Fruit fly (Drosophila melanogaster) whole organism, adult: Measurements from ENCODE around the gene CG3368.

Experiments
- CG11617 ChIP-seq: fragments of 200-800 bp; sonication (Bioruptor generic); optimal IDR thresholded peaks from 2 replicates; lab custom pipeline; 2017; ENCODE audit warnings: mild to moderate bottlenecking, missing biosample characterization, missing genetic modification reagents, missing genetic modification characterization
- CG12768 ChIP-seq: fragments of 200-800 bp; sonication (Bioruptor generic); optimal IDR thresholded peaks from 2 replicates; lab custom pipeline; 2017; ENCODE audit warnings: missing biosample characterization, missing genetic modification characterization, mild to moderate bottlenecking, moderate library complexity, missing genetic modification reagents
- CG14711 ChIP-seq: fragments of 200-800 bp; sonication (Bioruptor generic); optimal IDR thresholded peaks from 2 replicates; lab custom pipeline; 2018; ENCODE audit warnings: missing biosample characterization, mild to moderate bottlenecking, missing genetic modification characterization, moderate library complexity
- CG1620 ChIP-seq: fragments of 200-800 bp; sonication (Bioruptor generic); optimal IDR thresholded peaks from 2 replicates; lab custom pipeline; 2016; ENCODE audit warnings: missing biosample characterization, missing genetic modification characterization
- CG33017 ChIP-seq: fragments of 200-800 bp; sonication (Bioruptor generic); optimal IDR thresholded peaks from 2 replicates; lab custom pipeline; 2018; ENCODE audit warnings: missing biosample characterization, mild to moderate bottlenecking, missing genetic modification characterization, moderate library complexity
- CG5204 ChIP-seq: fragments of 200-800 bp; sonication (Bioruptor generic); optimal IDR thresholded peaks from 2 replicates; lab custom pipeline; 2016; ENCODE audit warnings: missing biosample characterization, missing genetic modification characterization
- CG7045 ChIP-seq: fragments of 200-800 bp; sonication (Bioruptor generic); optimal IDR thresholded peaks from 2 replicates; lab custom pipeline; 2017; ENCODE audit warnings: missing biosample characterization, mild to moderate bottlenecking, missing genetic modification characterization
- CG7101 ChIP-seq: fragments of 200-800 bp; sonication (Bioruptor generic); optimal IDR thresholded peaks from 2 replicates; lab custom pipeline; 2018; ENCODE audit warnings: missing biosample characterization, mild to moderate bottlenecking, missing genetic modification characterization, moderate library complexity
- Clk ChIP-seq: fragments of 200-800 bp; sonication (Bioruptor generic); optimal IDR thresholded peaks from 2 replicates; lab custom pipeline; 2017; ENCODE audit warnings: missing biosample characterization, missing genetic modification characterization
- Crg-1 ChIP-seq: fragments of 200-800 bp; sonication (Bioruptor generic); optimal IDR thresholded peaks from 2 replicates; lab custom pipeline; 2016; ENCODE audit warnings: missing biosample characterization, missing genetic modification characterization
- Hr96 ChIP-seq: fragments of 200-800 bp; sonication (Bioruptor generic); optimal IDR thresholded peaks from 2 replicates; lab custom pipeline; 2016; ENCODE audit warnings: missing biosample characterization, missing genetic modification characterization
- Mnt ChIP-seq: fragments of 200-800 bp; sonication (Bioruptor generic); optimal IDR thresholded peaks from 2 replicates; lab custom pipeline; 2016; ENCODE audit warnings: missing biosample characterization, mild to moderate bottlenecking, missing genetic modification characterization
- bab1 ChIP-seq: fragments of 200-800 bp; sonication (Bioruptor generic); optimal IDR thresholded peaks from 3 replicates; lab custom pipeline; 2019; ENCODE audit warnings: missing biosample characterization, mild to moderate bottlenecking, missing genetic modification characterization, moderate library complexity
- cic ChIP-seq: fragments of 200-800 bp; sonication (Bioruptor generic); optimal IDR thresholded peaks from 2 replicates; lab custom pipeline; 2017; ENCODE audit warnings: missing biosample characterization, mild to moderate bottlenecking, missing genetic modification characterization, moderate library complexity
- cnc ChIP-seq, 2 experiments: fragments of >200 bp; optimal IDR thresholded peaks; 2 replicates each; lab custom pipeline; 2017
- kay ChIP-seq: fragments of 200-800 bp; sonication (Bioruptor generic); peaks from one replicate; lab custom pipeline; 2016; ENCODE audit warnings: missing biosample characterization, missing genetic modification characterization, borderline replicate concordance
- ovo ChIP-seq: fragments of 200-800 bp; sonication (Bioruptor generic); optimal IDR thresholded peaks from 2 replicates; lab custom pipeline; 2016; ENCODE audit warnings: missing biosample characterization, missing genetic modification characterization
- pad ChIP-seq: fragments of 200-800 bp; sonication (Bioruptor generic); optimal IDR thresholded peaks from 3 replicates; lab custom pipeline; 2017; ENCODE audit warnings: missing biosample characterization, missing genetic modification characterization, mild to moderate bottlenecking, moderate library complexity, missing genetic modification reagents
- tj ChIP-seq: fragments of 200-800 bp; sonication (Bioruptor generic); optimal IDR thresholded peaks from 3 replicates; lab custom pipeline; 2017; ENCODE audit warnings: missing biosample characterization, mild to moderate bottlenecking, missing genetic modification characterization, moderate library complexity
- toe ChIP-seq: fragments of 200-800 bp; sonication (Bioruptor generic); optimal IDR thresholded peaks from 2 replicates; lab custom pipeline; 2016; ENCODE audit warnings: missing biosample characterization, missing genetic modification characterization

Gene CG3368

dm6 chr3R:27283645-27284044, at the start of gene CG3368:
CG3368 (plus strand) TSS chr3R:27283780.
- TF ChIP-seq Mnt (peak; percentile 54), CG5204 (no peak), CG14711 (tag; lab: Kevin White, UChicago) (no peak), CG1620 (GFP tag; lab: Kevin White, UChicago) (no peak)

- TF ChIP-seq Mnt (no peak), CG7101 (tag; lab: Kevin White, UChicago) (no peak), CG11617 (GFP tag; lab: Kevin White, UChicago) (no peak)
Measured at dm6 chr3R:27237980-27238379, 45.6 kb upstream of the CG3368 start.

- TF ChIP-seq cnc (optimal IDR thresholded peaks at IDR 0.05; lab: Kevin White, UChicago): no peak
- TF ChIP-seq CG1620 (GFP tag; lab: Kevin White, UChicago): peak; percentile 30
- TF ChIP-seq tj (GFP tag; lab: Kevin White, UChicago): no peak
- TF ChIP-seq CG12768: no peak
- peak; percentile 34 for TF ChIP-seq Mnt
- TF ChIP-seq toe: no peak
- no peak for TF ChIP-seq CG33017 (tag; lab: Kevin White, UChicago)
- TF ChIP-seq Hr96 (GFP tag; lab: Kevin White, UChicago): no peak
- TF ChIP-seq kay: no peak
- TF ChIP-seq CG14711 (tag; lab: Kevin White, UChicago): peak; percentile 55
- TF ChIP-seq cic (GFP tag; lab: Kevin White, UChicago): peak; percentile 6
- peak; percentile 38 for TF ChIP-seq Crg-1
- no peak for TF ChIP-seq CG7101 (tag; lab: Kevin White, UChicago)
- TF ChIP-seq pad: peak; percentile 5
- TF ChIP-seq CG11617 (GFP tag; lab: Kevin White, UChicago): no peak
- no peak for TF ChIP-seq Clk (GFP tag; lab: Kevin White, UChicago)
- TF ChIP-seq bab1 (GFP tag; lab: Kevin White, UChicago): peak; percentile 24
- TF ChIP-seq CG5204: no peak
- TF ChIP-seq ovo (GFP tag; lab: Kevin White, UChicago): no peak
- TF ChIP-seq CG7045 (GFP tag; lab: Kevin White, UChicago): no peak
Measured at dm6 chr3R:27238438-27239301, 44.9 kb upstream of the CG3368 start, which contains the start of the genes CG31064 and PolA2. CG31064 (minus strand) TSS chr3R:27239085. PolA2 (plus strand) TSS chr3R:27239163.

dm6 chr3R:27240967-27241366, 42.6 kb upstream of the CG3368 start, which contains the start of gene CG17991:
CG17991 (plus strand) TSS chr3R:27241267.
- TF ChIP-seq pad (no peak), toe (no peak), tj (GFP tag; lab: Kevin White, UChicago) (no peak), CG14711 (tag; lab: Kevin White, UChicago) (no peak)

- TF ChIP-seq tj (GFP tag; lab: Kevin White, UChicago) (no peak), ovo (GFP tag; lab: Kevin White, UChicago) (peak; percentile 91), CG7045 (GFP tag; lab: Kevin White, UChicago) (no peak), pad (peak; percentile 18)
Measured at dm6 chr3R:27244412-27244741, 39.2 kb upstream of the CG3368 start.

dm6 chr3R:27244742-27245400, 38.7 kb upstream of the CG3368 start, which contains the start of gene CG18766:
CG18766 (minus strand) TSS chr3R:27245249.
- TF ChIP-seq Clk (GFP tag; lab: Kevin White, UChicago): no peak
- TF ChIP-seq ovo (GFP tag; lab: Kevin White, UChicago): peak; percentile 57
- peak; percentile 36 for TF ChIP-seq CG1620 (GFP tag; lab: Kevin White, UChicago)
- TF ChIP-seq Crg-1: no peak
- TF ChIP-seq Mnt: peak; percentile 35
- TF ChIP-seq cic (GFP tag; lab: Kevin White, UChicago): peak; percentile 60
- TF ChIP-seq CG12768: peak; percentile 30
- peak; percentile 30 for TF ChIP-seq pad
- peak; percentile 31 for TF ChIP-seq Hr96 (GFP tag; lab: Kevin White, UChicago)
- TF ChIP-seq tj (GFP tag; lab: Kevin White, UChicago): no peak
- no peak for TF ChIP-seq cnc (optimal IDR thresholded peaks at IDR 0.05; lab: Kevin White, UChicago)

- no peak for TF ChIP-seq CG12768
- peak in 1 of 2 experiments; percentile 50 for TF ChIP-seq cnc (optimal IDR thresholded peaks at IDR 0.05; lab: Kevin White, UChicago)
- TF ChIP-seq Mnt: no peak
- TF ChIP-seq CG7045 (GFP tag; lab: Kevin White, UChicago): no peak
- no peak for TF ChIP-seq kay
- TF ChIP-seq tj (GFP tag; lab: Kevin White, UChicago): peak; percentile 4
- TF ChIP-seq CG5204: no peak
Measured at dm6 chr3R:27245401-27245757, 38.2 kb upstream of the CG3368 start.
